Fruit fly (Drosophila melanogaster): ENCODE measurements around the gene ey.

Gene ey

DNA sequence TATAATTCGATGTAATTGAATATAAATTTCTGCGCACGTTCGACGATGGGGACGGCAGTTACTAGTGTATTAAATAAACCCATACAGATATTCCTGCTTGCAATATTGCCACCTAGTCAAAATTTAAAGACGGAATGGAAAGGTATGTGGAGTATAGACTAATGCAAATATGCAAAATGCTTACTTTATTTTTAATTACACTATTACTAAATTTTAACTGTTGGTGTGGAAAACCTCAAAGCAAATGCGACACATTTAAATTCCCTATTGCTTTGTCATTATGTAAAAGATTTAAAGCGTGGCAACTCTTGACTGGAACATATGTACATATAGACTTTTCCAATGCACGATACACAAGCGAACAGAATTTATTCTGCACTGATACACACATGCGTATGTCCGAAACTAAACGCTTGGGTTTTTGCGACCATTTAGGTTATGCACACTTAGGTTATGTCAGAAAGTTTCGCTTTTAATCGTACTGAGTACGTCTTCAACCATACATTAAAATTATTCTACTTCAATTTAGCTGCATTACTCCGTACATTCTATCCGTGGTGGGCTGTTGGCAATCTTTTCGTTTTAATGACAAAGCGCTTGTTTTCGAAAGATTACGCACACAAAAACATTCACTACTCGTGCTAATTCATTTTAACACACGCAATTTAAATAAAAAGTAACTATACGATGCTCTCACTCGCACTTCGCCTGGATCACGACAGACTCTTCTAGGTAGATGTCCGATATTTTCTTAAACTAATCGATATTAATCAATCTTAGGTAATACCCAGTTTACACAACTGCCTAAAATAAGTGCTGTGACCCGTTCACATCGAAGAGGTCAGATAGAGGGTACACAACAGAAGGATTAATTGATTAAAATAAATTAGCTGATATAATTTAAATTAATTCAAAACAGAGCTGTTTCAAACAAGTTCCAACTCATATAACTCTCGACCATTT, 37.3 kb upstream of the ey start, which contains the start of gene gw (continued):
- TF ChIP-seq eyg (GFP tag; optimal IDR thresholded peaks at IDR 0.05) = peak; percentile 75
- TF ChIP-seq z (GFP tag; IDR thresholded peaks at IDR 0.05) = no peak
- TF ChIP-seq CG15514 (GFP tag; optimal IDR thresholded peaks at IDR 0.05) = no peak
- peak; percentile 87 for TF ChIP-seq CG34376 (GFP tag; optimal IDR thresholded peaks at IDR 0.05)
- peak; percentile 74 for TF ChIP-seq tio (GFP tag; optimal IDR thresholded peaks at IDR 0.05)
- TF ChIP-seq ci (GFP tag; IDR thresholded peaks at IDR 0.05) = no peak
- TF ChIP-seq slp2 (GFP tag; optimal IDR thresholded peaks at IDR 0.05) = peak; percentile 43
- TF ChIP-seq crp (GFP tag; optimal IDR thresholded peaks at IDR 0.05) = peak in 1 of 2 experiments; percentile 54
- TF ChIP-seq NK7.1 (GFP tag; optimal IDR thresholded peaks at IDR 0.05) = peak; percentile 48
- TF ChIP-seq Dek (tag; optimal IDR thresholded peaks at IDR 0.05) = no peak
- TF ChIP-seq amos (GFP tag; IDR thresholded peaks at IDR 0.05; ENCODE audit: partially characterized antibody) = peak; percentile 81; the same call in 1 of the 2 replicates
- peak; percentile 60 for TF ChIP-seq CG5245 (GFP tag; optimal IDR thresholded peaks at IDR 0.05)
- peak; percentile 86 for TF ChIP-seq Hsf (GFP tag; optimal IDR thresholded peaks at IDR 0.05)
- peak; percentile 78 for TF ChIP-seq fd3F (GFP tag; optimal IDR thresholded peaks at IDR 0.05)
- TF ChIP-seq CG14860 (GFP tag; IDR thresholded peaks at IDR 0.05; ENCODE audit: partially characterized antibody) = peak; percentile 54; the same call in 2 of the 3 replicates
- TF ChIP-seq Elba2 (GFP tag; optimal IDR thresholded peaks at IDR 0.05) = no peak
- TF ChIP-seq CG13123 (GFP tag; optimal IDR thresholded peaks at IDR 0.05) = peak; percentile 63
- TF ChIP-seq CG13424 (tag; optimal IDR thresholded peaks at IDR 0.05) = peak; percentile 86
- peak; percentile 77 for TF ChIP-seq Hr3 (GFP tag; optimal IDR thresholded peaks at IDR 0.05)
- no peak for TF ChIP-seq Bdp1 (GFP tag; optimal IDR thresholded peaks at IDR 0.05)
- peak; percentile 64 for TF ChIP-seq nerfin-1 (tag; optimal IDR thresholded peaks at IDR 0.05)
- TF ChIP-seq Six4 (GFP tag; optimal IDR thresholded peaks at IDR 0.05) = peak; percentile 66
- peak; percentile 75 for TF ChIP-seq CG4617 (GFP tag; optimal IDR thresholded peaks at IDR 0.05; ENCODE audit: borderline replicate concordance)
- peak; percentile 63 for TF ChIP-seq CG9437 (GFP tag; optimal IDR thresholded peaks at IDR 0.05)
- peak; percentile 74 for TF ChIP-seq CG13775 (GFP tag; optimal IDR thresholded peaks at IDR 0.05)
- TF ChIP-seq CG16863 (GFP tag; optimal IDR thresholded peaks at IDR 0.05) = peak; percentile 75
- TF ChIP-seq crol (GFP tag; IDR thresholded peaks at IDR 0.05) = no peak
- TF ChIP-seq shn (GFP tag; optimal IDR thresholded peaks at IDR 0.05) = peak; percentile 80
- no peak for TF ChIP-seq CG17612 (GFP tag; IDR thresholded peaks at IDR 0.05)
- TF ChIP-seq CG10543 (GFP tag; optimal IDR thresholded peaks at IDR 0.05) = peak; percentile 93
- peak; percentile 77 for TF ChIP-seq CG17385 (GFP tag; optimal IDR thresholded peaks at IDR 0.05)
- no peak for TF ChIP-seq CG9932 (GFP tag; IDR thresholded peaks at IDR 0.05)
- TF ChIP-seq Asciz (GFP tag; optimal IDR thresholded peaks at IDR 0.05) = peak; percentile 61
- TF ChIP-seq CG15479 (GFP tag; optimal IDR thresholded peaks at IDR 0.05) = peak; percentile 20
- peak; percentile 74 for TF ChIP-seq phol (tag; optimal IDR thresholded peaks at IDR 0.05)
- TF ChIP-seq cas (GFP tag; IDR thresholded peaks at IDR 0.05) = no peak
- TF ChIP-seq CG10147 (GFP tag; optimal IDR thresholded peaks at IDR 0.05) = peak; percentile 70
- peak; percentile 76 for TF ChIP-seq CG4820 (GFP tag; optimal IDR thresholded peaks at IDR 0.05)
- TF ChIP-seq CG9609 (GFP tag; optimal IDR thresholded peaks at IDR 0.05) = peak; percentile 47
- TF ChIP-seq CG17361 (GFP tag; IDR thresholded peaks at IDR 0.05) = peak; percentile 28; the same call in 1 of the 3 replicates
- no peak for TF ChIP-seq usp (GFP tag; optimal IDR thresholded peaks at IDR 0.05)
- TF ChIP-seq CG8089 (GFP tag; optimal IDR thresholded peaks at IDR 0.05) = peak; percentile 76
- TF ChIP-seq Chrac-16 (GFP tag; optimal IDR thresholded peaks at IDR 0.05) = peak; percentile 78
- no peak for TF ChIP-seq CG18599 (GFP tag; optimal IDR thresholded peaks at IDR 0.05)
- no peak; the same call in 2 of the 3 replicates for TF ChIP-seq ken (GFP tag; IDR thresholded peaks at IDR 0.05)
- TF ChIP-seq caup (GFP tag; optimal IDR thresholded peaks at IDR 0.05; ENCODE audit: severe bottlenecking) = peak; percentile 81
- peak; percentile 65 for TF ChIP-seq zen (tag; optimal IDR thresholded peaks at IDR 0.05)
